Fruit fly (Drosophila melanogaster): Measurements from ENCODE around the gene RanBP3.

The RanBP3 gene

DNA sequence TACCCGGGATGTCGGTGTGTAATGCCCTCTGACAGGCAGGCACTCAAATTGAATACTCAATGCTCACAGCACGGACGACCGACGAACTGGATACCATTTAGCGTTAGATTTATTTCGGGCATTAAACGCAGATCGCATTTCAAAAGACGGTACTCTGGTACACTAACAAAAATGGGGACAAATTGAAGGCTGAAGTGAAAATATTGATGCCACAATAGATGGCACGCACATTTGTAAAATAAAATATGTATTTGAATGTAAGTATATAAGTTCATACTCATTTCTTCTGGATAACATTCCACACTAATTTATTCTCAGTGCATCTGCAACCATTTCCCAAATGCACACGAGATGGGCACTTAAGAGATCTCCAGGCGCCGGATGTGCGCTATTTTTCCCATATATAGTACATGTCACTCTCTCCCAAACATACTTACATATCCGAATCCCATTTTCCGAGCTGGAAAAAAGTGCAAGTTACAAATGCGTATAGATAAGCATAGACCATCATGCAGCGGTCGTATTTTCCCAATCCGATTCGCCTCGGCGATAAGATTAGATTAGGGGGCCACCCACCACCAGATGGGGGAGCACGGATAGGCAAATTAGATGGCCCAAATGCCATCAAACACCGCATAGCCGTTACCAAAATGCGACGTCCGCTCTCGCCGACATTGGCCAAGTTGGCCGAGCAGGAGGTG, 43.0 kb downstream of the RanBP3 start, which contains the start of gene CG10301 (continued):
- TF ChIP-seq CG15514 (GFP tag; optimal IDR thresholded peaks at IDR 0.05) (no peak), CG8765 (GFP tag; IDR thresholded peaks at IDR 0.05) (peak; percentile 81), sd (tag; optimal IDR thresholded peaks at IDR 0.05) (peak; percentile 3), ken (GFP tag; IDR thresholded peaks at IDR 0.05) (peak; percentile 50; the same call in 1 of the 3 replicates), Bgb (GFP tag; IDR thresholded peaks at IDR 0.05; ENCODE audit: partially characterized antibody) (no peak), eve (GFP tag; optimal IDR thresholded peaks at IDR 0.05) (peak; percentile 63 to 67), CG15601 (tag; optimal IDR thresholded peaks at IDR 0.05) (peak; percentile 67), dpn (GFP tag; optimal IDR thresholded peaks at IDR 0.05) (peak; percentile 32 to 49), CG31441 (GFP tag; IDR thresholded peaks at IDR 0.05) (peak; percentile 65), Hr51 (GFP tag; optimal IDR thresholded peaks at IDR 0.05) (peak; percentile 1 to 53), CG13424 (tag; optimal IDR thresholded peaks at IDR 0.05) (peak; percentile 60), CG7745 (tag; optimal IDR thresholded peaks at IDR 0.05) (no peak), CG12769 (tag; optimal IDR thresholded peaks at IDR 0.05) (peak; percentile 8), Camta (GFP tag; optimal IDR thresholded peaks at IDR 0.05) (peak; percentile 50), Usf (GFP tag; optimal IDR thresholded peaks at IDR 0.05) (peak; percentile 44), croc (GFP tag; conservative IDR thresholded peaks at IDR 0.05) (peak; percentile 42; the same call in 1 of the 3 replicates), CG18764 (GFP tag; optimal IDR thresholded peaks at IDR 0.05) (peak; percentile 47), sima (GFP tag; optimal IDR thresholded peaks at IDR 0.05) (no peak), ac (GFP tag; optimal IDR thresholded peaks at IDR 0.05) (peak; percentile 61), ems (GFP tag; optimal IDR thresholded peaks at IDR 0.05) (peak; percentile 24), fd96Cb (tag; optimal IDR thresholded peaks at IDR 0.05) (peak; percentile 69), Gug (GFP tag; IDR thresholded peaks at IDR 0.05) (peak; percentile 18; the same call in 2 of the 4 replicates), twi (tag; optimal IDR thresholded peaks at IDR 0.05) (peak; percentile 53), CG13775 (GFP tag; optimal IDR thresholded peaks at IDR 0.05) (peak; percentile 62), CG1602 (GFP tag; optimal IDR thresholded peaks at IDR 0.05) (peak; percentile 66), dimm (GFP tag; IDR thresholded peaks at IDR 0.05) (no peak; the same call in 1 of the 2 replicates), jumu (GFP tag; optimal IDR thresholded peaks at IDR 0.05) (no peak), prd (optimal IDR thresholded peaks at IDR 0.05) (no peak), prd (GFP tag; IDR thresholded peaks at IDR 0.05) (peak; percentile 86), CG17829 (tag; optimal IDR thresholded peaks at IDR 0.05) (peak; percentile 74), CG17328 (GFP tag; IDR thresholded peaks at IDR 0.05) (peak; percentile 81), Stat92E (GFP tag; optimal IDR thresholded peaks at IDR 0.05) (no peak), Side (GFP tag; optimal IDR thresholded peaks at IDR 0.05) (peak; percentile 10), sob (GFP tag; IDR thresholded peaks at IDR 0.05) (peak; percentile 26; the same call in 1 of the 2 replicates), CG17361 (GFP tag; IDR thresholded peaks at IDR 0.05) (peak; percentile 63), CG9437 (GFP tag; optimal IDR thresholded peaks at IDR 0.05) (peak; percentile 12), ab (GFP tag; optimal IDR thresholded peaks at IDR 0.05) (no peak), CG16815 (GFP tag; optimal IDR thresholded peaks at IDR 0.05) (peak; percentile 63), CG4617 (GFP tag; optimal IDR thresholded peaks at IDR 0.05; ENCODE audit: borderline replicate concordance) (peak; percentile 16), phol (tag; optimal IDR thresholded peaks at IDR 0.05) (peak; percentile 81), Abd-B (GFP tag; optimal IDR thresholded peaks at IDR 0.05) (peak; percentile 43), sens (GFP tag) (peak; percentile 97), Med (GFP tag) (peak; percentile 77), zen (tag; optimal IDR thresholded peaks at IDR 0.05) (peak; percentile 84), slbo (GFP tag; IDR thresholded peaks at IDR 0.05) (peak; percentile 27; the same call in 1 of the 2 replicates), Max (GFP tag; optimal IDR thresholded peaks at IDR 0.05) (peak; percentile 20), tgo (GFP tag; IDR thresholded peaks at IDR 0.05) (peak; percentile 26; the same call in 1 of the 3 replicates), GATAe (GFP tag; conservative IDR thresholded peaks at IDR 0.05) (0 out of 2 replicates have a peak, but pooled peaks have one; percentile 19), row (GFP tag; IDR thresholded peaks at IDR 0.05) (peak; percentile 71)
